Worm (Caenorhabditis elegans) whole organism, L4 larva: Measurements from ENCODE around the gene T03D3.5.

Experiments used
- F37D6.2 ChIP-seq: sonication (generic microtip); optimal IDR thresholded peaks from 2 replicates; lab custom pipeline; 2016; ENCODE audit warnings: mild to moderate bottlenecking, missing genetic modification characterization, missing compliant biosample characterization
- F44E2.7 ChIP-seq: fragments of 200-800 bp; sonication (Bioruptor generic); IDR thresholded peaks from 2 replicates; pipeline ENCODE4 v2.1.2; 2022; ENCODE audit warnings: missing genetic modification characterization, missing compliant biosample characterization
- T20F7.1 ChIP-seq: fragments of 200-800 bp; sonication (Bioruptor generic); optimal IDR thresholded peaks from 2 replicates; lab custom pipeline; 2018; ENCODE audit warnings: mild to moderate bottlenecking, missing genetic modification characterization, missing compliant biosample characterization
- Y5F2A.4 ChIP-seq: fragments of 200-800 bp; sonication (Bioruptor generic); optimal IDR thresholded peaks from 2 replicates; lab custom pipeline; 2018; ENCODE audit warnings: mild to moderate bottlenecking, missing genetic modification characterization, missing compliant biosample characterization
- ceh-20 ChIP-seq: fragments of 200-800 bp; sonication (Bioruptor generic); IDR thresholded peaks from 2 replicates; pipeline ENCODE4 v1.3.6; 2022; ENCODE audit warnings: missing genetic modification reagents, missing genetic modification characterization, missing compliant biosample characterization
- ces-1 ChIP-seq: fragments of 150-350 bp; sonication (generic microtip); optimal IDR thresholded peaks from 4 replicates; lab custom pipeline; 2014; ENCODE audit warnings: missing biosample characterization, missing genetic modification reagents, missing genetic modification characterization
- ctbp-1 ChIP-seq: fragments of 200-800 bp; sonication (Bioruptor generic); IDR thresholded peaks from 2 replicates; pipeline ENCODE4 v1.3.6; 2022; ENCODE audit warnings: missing genetic modification reagents, missing genetic modification characterization, missing compliant biosample characterization
- daf-16 ChIP-seq, 3 experiments: sonication (generic microtip); optimal IDR thresholded peaks; 2 replicates each; lab custom pipeline; 2016 to 2017; ENCODE audit warnings: missing genetic modification characterization in 3 of 3, missing genetic modification reagents in 3 of 3, mild to moderate bottlenecking in 2 of 3, missing compliant biosample characterization in 2 of 3, missing biosample characterization in 1 of 3, moderate library complexity in 1 of 3
- daf-8 ChIP-seq: fragments of 200-800 bp; sonication (Bioruptor generic); IDR thresholded peaks from 2 replicates; pipeline ENCODE4 v1.3.6; 2022; ENCODE audit warnings: missing genetic modification characterization, missing compliant biosample characterization
- dpl-1 ChIP-seq: fragments of 150-350 bp; optimal IDR thresholded peaks from 2 replicates; lab custom pipeline; 2014; ENCODE audit warnings: missing biosample characterization, missing genetic modification reagents, missing genetic modification characterization
- egl-27 ChIP-seq: sonication (generic microtip); optimal IDR thresholded peaks from 3 replicates; lab custom pipeline; 2017; ENCODE audit warnings: missing biosample characterization, missing genetic modification reagents, missing genetic modification characterization
- egl-43 ChIP-seq: fragments of 200-800 bp; sonication (Bioruptor generic); IDR thresholded peaks from 2 replicates; pipeline ENCODE4 v1.3.6; 2022; ENCODE audit warnings: missing genetic modification reagents, missing genetic modification characterization, missing compliant biosample characterization
- gei-8 ChIP-seq: fragments of 200-800 bp; sonication (Bioruptor generic); optimal IDR thresholded peaks from 2 replicates; lab custom pipeline; 2018; ENCODE audit warnings: mild to moderate bottlenecking, missing genetic modification characterization, missing compliant biosample characterization
- hlh-11 ChIP-seq: fragments of 200-800 bp; sonication (Bioruptor generic); optimal IDR thresholded peaks from 2 replicates; lab custom pipeline; 2018; ENCODE audit warnings: mild to moderate bottlenecking, missing genetic modification characterization, missing compliant biosample characterization
- hlh-30 ChIP-seq: sonication (generic microtip); optimal IDR thresholded peaks from 2 replicates; lab custom pipeline; 2017; ENCODE audit warnings: antibody characterized with exemption, mild to moderate bottlenecking, missing genetic modification characterization, missing compliant biosample characterization; ENCODE audit not compliant: insufficient read depth
- lin-1 ChIP-seq: fragments of 200-800 bp; sonication (Bioruptor generic); IDR thresholded peaks from 2 replicates; pipeline ENCODE4 v1.3.6; 2022; ENCODE audit warnings: missing genetic modification reagents, missing genetic modification characterization, missing compliant biosample characterization
- lin-29 ChIP-seq: fragments of 200-800 bp; sonication (Bioruptor generic); IDR thresholded peaks from 2 replicates; pipeline ENCODE4 v1.3.6; 2022; ENCODE audit warnings: missing genetic modification reagents, missing genetic modification characterization, missing compliant biosample characterization
- lin-39 ChIP-seq: fragments of 150-350 bp; optimal IDR thresholded peaks from 2 replicates; lab custom pipeline; 2014; ENCODE audit warnings: missing biosample characterization, missing genetic modification reagents, missing genetic modification characterization
- lir-3 ChIP-seq: sonication (generic microtip); optimal IDR thresholded peaks from 2 replicates; lab custom pipeline; 2016; ENCODE audit warnings: mild to moderate bottlenecking, missing genetic modification characterization, missing compliant biosample characterization
- lsy-2 ChIP-seq, 2 experiments: fragments of 150-350 bp in 1 of 2; sonication (generic microtip) in 1 of 2; optimal IDR thresholded peaks; 2 replicates each; lab custom pipeline; 2014 to 2017; ENCODE audit warnings: missing biosample characterization in 2 of 2, missing genetic modification characterization in 2 of 2
- madf-5 ChIP-seq, 2 experiments: fragments of 200-800 bp; sonication (Bioruptor generic); IDR thresholded peaks; 2 replicates each; pipeline ENCODE4 v1.3.6; 2022; ENCODE audit warnings: missing compliant biosample characterization in 2 of 2, missing genetic modification characterization in 2 of 2
- mdl-1 ChIP-seq, 2 experiments: fragments of 150-350 bp in 1 of 2; sonication (generic microtip) in 1 of 2; optimal IDR thresholded peaks; 2 replicates each; lab custom pipeline; 2014 to 2017; ENCODE audit warnings: missing biosample characterization in 2 of 2, missing genetic modification characterization in 2 of 2
- mep-1 ChIP-seq: fragments of 150-350 bp; sonication (generic microtip); optimal IDR thresholded peaks from 3 replicates; lab custom pipeline; 2014; ENCODE audit warnings: missing biosample characterization, missing genetic modification characterization
- nhr-10 ChIP-seq: fragments of 150-350 bp; optimal IDR thresholded peaks from 2 replicates; lab custom pipeline; 2014; ENCODE audit warnings: missing biosample characterization, missing genetic modification characterization
- nhr-11 ChIP-seq: fragments of 150-350 bp; optimal IDR thresholded peaks from 2 replicates; lab custom pipeline; 2014; ENCODE audit warnings: missing biosample characterization, missing genetic modification characterization
- nhr-25 ChIP-seq: sonication (generic microtip); optimal IDR thresholded peaks from 2 replicates; lab custom pipeline; 2017; ENCODE audit warnings: missing genetic modification characterization, mild to moderate bottlenecking, missing compliant biosample characterization, antibody characterized with exemption, moderate library complexity, borderline replicate concordance; ENCODE audit not compliant: insufficient read depth
- nhr-76 ChIP-seq: fragments of 150-350 bp; optimal IDR thresholded peaks from 2 replicates; lab custom pipeline; 2014; ENCODE audit warnings: missing biosample characterization, missing genetic modification characterization
- pqm-1 ChIP-seq: sonication (generic microtip); optimal IDR thresholded peaks from 2 replicates; lab custom pipeline; 2017; ENCODE audit warnings: missing biosample characterization, missing genetic modification characterization
- sdz-12 ChIP-seq: fragments of 200-800 bp; sonication (Bioruptor generic); optimal IDR thresholded peaks from 2 replicates; lab custom pipeline; 2018; ENCODE audit warnings: mild to moderate bottlenecking, missing genetic modification characterization, missing compliant biosample characterization
- snpc-1.2 ChIP-seq: fragments of 200-800 bp; sonication (Bioruptor generic); IDR thresholded peaks from 2 replicates; pipeline ENCODE4 v1.3.6; 2022; ENCODE audit warnings: missing genetic modification reagents, missing genetic modification characterization, missing compliant biosample characterization
- snpc-4 ChIP-seq: fragments of 150-350 bp; optimal IDR thresholded peaks from 2 replicates; lab custom pipeline; 2014; ENCODE audit warnings: missing biosample characterization, missing genetic modification characterization
- spr-1 ChIP-seq: sonication (generic microtip); optimal IDR thresholded peaks from 2 replicates; lab custom pipeline; 2016; ENCODE audit warnings: mild to moderate bottlenecking, missing genetic modification characterization, missing compliant biosample characterization
- spr-3 ChIP-seq: fragments of 200-800 bp; sonication (Bioruptor generic); optimal IDR thresholded peaks from 2 replicates; lab custom pipeline; 2018; ENCODE audit warnings: mild to moderate bottlenecking, missing genetic modification characterization, missing compliant biosample characterization
- ztf-11 ChIP-seq: fragments of 150-350 bp; optimal IDR thresholded peaks from 2 replicates; lab custom pipeline; 2014; ENCODE audit warnings: missing biosample characterization, missing genetic modification characterization
- ztf-7 ChIP-seq: fragments of 150-350 bp; optimal IDR thresholded peaks from 2 replicates; lab custom pipeline; 2014; ENCODE audit warnings: missing biosample characterization, missing genetic modification characterization

T03D3.5 gene

DNA sequence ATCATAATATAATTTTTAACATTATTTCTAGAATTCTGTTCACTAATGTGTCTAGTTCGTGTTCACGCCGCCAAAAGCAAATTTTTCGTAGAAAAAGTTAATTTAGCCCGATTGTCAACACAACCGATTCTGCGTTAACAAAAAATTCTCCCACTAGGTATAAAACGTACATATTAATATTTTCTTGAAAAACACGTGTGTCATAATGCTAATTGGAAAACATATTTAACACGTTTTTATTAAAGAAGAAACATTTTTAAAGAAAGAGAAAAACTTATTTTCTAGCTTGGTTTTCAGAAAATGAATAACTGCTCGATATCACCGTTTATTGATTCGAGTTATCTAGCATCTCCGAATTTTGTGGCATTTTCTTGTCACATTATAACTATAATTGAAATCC, 43.5 kb upstream of the T03D3.5 start, which contains the start of gene srh-243:
TSS of gene srh-243 (plus strand) at position 301 of the 400 bp plus-strand sequence.
- TF ChIP-seq lin-39 (no peak), dpl-1 (GFP tag; lab: Kevin White, UChicago) (no peak), spr-1 (tag; lab: Kevin White, UChicago) (no peak), F44E2.7 (no peak), lsy-2 (tag; optimal IDR thresholded peaks at IDR 0.05; lab: Kevin White, UChicago) (no peak), sdz-12 (GFP tag; lab: Kevin White, UChicago) (no peak), hlh-11 (tag; lab: Kevin White, UChicago) (no peak), nhr-76 (tag; lab: Kevin White, UChicago) (no peak), egl-43 (GFP tag; lab: Robert Waterston, UW) (no peak)

DNA sequence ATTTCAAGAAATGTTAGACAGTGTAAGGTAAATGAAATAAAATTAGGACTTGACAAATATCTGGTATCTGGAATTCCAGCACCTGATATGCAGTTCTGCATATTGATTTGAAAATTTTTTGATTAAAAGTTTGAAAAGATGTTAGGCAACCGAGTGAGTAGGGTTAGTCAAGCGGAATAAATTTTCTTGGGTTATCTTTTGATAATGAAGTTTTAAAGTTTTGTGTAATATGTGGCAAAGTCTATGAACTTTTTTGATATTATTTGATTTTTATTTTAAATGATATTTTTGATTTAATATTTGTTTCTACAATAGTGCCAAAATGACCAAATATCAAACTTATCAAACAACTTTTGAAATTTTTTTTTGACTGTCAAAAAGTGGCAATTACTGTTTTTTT, 42.9 kb upstream of the T03D3.5 start, which contains the start of gene srh-241:
TSS of gene srh-241 (minus strand) at position 101 of the 400 bp plus-strand sequence.
- no peak for TF ChIP-seq lin-1 (GFP tag; lab: Robert Waterston, UW)
- no peak for TF ChIP-seq nhr-11 (tag; lab: Kevin White, UChicago)
- TF ChIP-seq nhr-25 (tag; lab: Kevin White, UChicago) = no peak
- no peak for TF ChIP-seq ces-1 (GFP tag; lab: Kevin White, UChicago)
- no peak for TF ChIP-seq ztf-11
- no peak for TF ChIP-seq snpc-1.2 (GFP tag; lab: Robert Waterston, UW)
- TF ChIP-seq hlh-30 (tag; lab: Kevin White, UChicago) = no peak
- TF ChIP-seq ctbp-1 (GFP tag; lab: Robert Waterston, UW) = no peak
- no peak for TF ChIP-seq hlh-11 (tag; lab: Kevin White, UChicago)

DNA sequence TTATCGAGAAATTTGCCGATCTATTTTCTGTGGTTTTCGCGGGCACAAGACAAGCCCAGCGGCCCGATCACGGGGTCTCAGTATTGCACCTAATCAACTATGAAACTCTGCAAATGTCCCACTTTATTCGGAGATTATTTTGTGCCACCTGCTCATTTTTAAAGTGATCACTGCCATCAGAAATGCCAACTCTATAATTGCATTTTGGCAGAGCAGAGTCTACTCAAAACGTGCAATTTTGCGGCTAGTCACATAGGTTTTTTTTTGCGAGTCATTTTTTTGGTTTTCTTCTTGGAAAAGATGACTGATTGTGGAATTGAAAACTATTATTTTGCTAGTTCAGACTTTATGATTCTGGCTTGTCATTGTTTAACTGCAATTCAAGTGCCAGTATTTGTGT, 38.3 kb upstream of the T03D3.5 start, which contains the start of gene srh-240:
TSS of gene srh-240 (plus strand) at position 301 of the 400 bp plus-strand sequence.
- no peak for TF ChIP-seq lin-29 (GFP tag; lab: Robert Waterston, UW)
- TF ChIP-seq mdl-1 (tag; optimal IDR thresholded peaks at IDR 0.05; lab: Kevin White, UChicago) = no peak
- no peak for TF ChIP-seq daf-16 (GFP tag; optimal IDR thresholded peaks at IDR 0.05; lab: Kevin White, UChicago)
- no peak for TF ChIP-seq daf-16 (tag; optimal IDR thresholded peaks at IDR 0.05; lab: Kevin White, UChicago)
- TF ChIP-seq ceh-20 (GFP tag; lab: Robert Waterston, UW) = no peak
- TF ChIP-seq snpc-4 (tag; lab: Kevin White, UChicago) = no peak
- TF ChIP-seq nhr-10 = no peak
- no peak for TF ChIP-seq gei-8
- TF ChIP-seq T20F7.1 (GFP tag; lab: Kevin White, UChicago) = no peak
- no peak for TF ChIP-seq Y5F2A.4 (GFP tag; lab: Kevin White, UChicago)
- no peak for TF ChIP-seq pqm-1 (tag; lab: Kevin White, UChicago)
- TF ChIP-seq F37D6.2 (tag; lab: Kevin White, UChicago) = no peak

DNA sequence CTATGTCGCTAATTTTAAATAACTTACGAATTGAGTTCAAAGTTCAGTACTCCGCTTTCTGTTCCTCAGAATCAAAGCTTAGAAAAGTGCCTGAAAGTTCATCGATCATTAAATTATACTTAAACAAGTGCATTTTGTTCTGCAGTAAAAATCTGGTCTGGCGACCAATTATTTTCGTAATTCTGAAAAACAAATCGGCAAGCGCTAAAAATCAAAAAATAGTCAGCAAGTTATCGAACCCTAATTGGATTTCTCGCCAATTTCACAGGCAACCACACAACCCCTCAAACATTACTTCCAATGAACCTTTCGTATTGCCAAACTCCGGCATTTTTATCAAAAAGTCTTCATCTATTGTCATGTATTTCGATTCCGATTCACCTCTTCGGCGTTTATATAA, 36.4 kb upstream of the T03D3.5 start, which contains the start of gene srh-272:
TSS of gene srh-272 (plus strand) at position 301 of the 400 bp plus-strand sequence.
- TF ChIP-seq madf-5 (GFP tag; IDR thresholded peaks at IDR 0.05; lab: Robert Waterston, UW) (no peak), egl-27 (no peak), daf-8 (GFP tag; lab: Robert Waterston, UW) (no peak), hlh-30 (tag; lab: Kevin White, UChicago) (no peak), mdl-1 (tag; optimal IDR thresholded peaks at IDR 0.05; lab: Kevin White, UChicago) (no peak), snpc-4 (tag; lab: Kevin White, UChicago) (no peak), spr-3 (GFP tag; lab: Kevin White, UChicago) (no peak), mep-1 (no peak), nhr-10 (no peak), F37D6.2 (tag; lab: Kevin White, UChicago) (no peak), lir-3 (no peak), ztf-7 (no peak)
